Fruit fly (Drosophila melanogaster): ENCODE results near the gene CG42750.

DNA sequence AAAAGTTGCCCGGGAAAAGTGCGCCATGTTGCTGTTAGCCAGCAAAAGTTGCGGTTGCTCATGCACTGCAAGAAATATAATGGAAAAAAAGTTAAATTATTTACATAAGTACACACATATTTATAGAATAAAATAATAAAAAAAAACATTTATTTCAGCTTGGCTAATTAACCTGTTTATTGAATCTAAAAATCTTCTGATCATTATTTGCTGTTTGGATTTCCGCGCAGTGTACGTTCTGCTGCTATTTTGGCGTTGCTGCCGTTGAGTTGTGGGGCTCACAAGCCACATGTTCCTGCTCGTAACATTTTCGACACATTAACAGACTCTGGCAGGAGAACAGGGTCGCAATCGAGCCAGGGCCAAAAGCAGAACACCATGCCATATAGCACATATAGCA, 34.9 kb upstream of the CG42750 start:
- TF ChIP-seq CG34367 (tag; optimal IDR thresholded peaks at IDR 0.05) (peak; percentile 75), CG8159 (tag; optimal IDR thresholded peaks at IDR 0.05) (peak; percentile 86), rn (GFP tag; IDR thresholded peaks at IDR 0.05) (peak; percentile 42; the same call in 1 of the 2 replicates), Pif1B (GFP tag; optimal IDR thresholded peaks at IDR 0.05) (peak; percentile 74), D1 (tag; optimal IDR thresholded peaks at IDR 0.05) (peak; percentile 62), EcR (GFP tag; optimal IDR thresholded peaks at IDR 0.05) (no peak), CG8301 (tag; optimal IDR thresholded peaks at IDR 0.05) (peak; percentile 84), CG14655 (GFP tag; optimal IDR thresholded peaks at IDR 0.05) (peak; percentile 90), CG9948 (tag; optimal IDR thresholded peaks at IDR 0.05) (peak; percentile 88), gl (tag; optimal IDR thresholded peaks at IDR 0.05) (peak; percentile 59)
